Worm (Caenorhabditis elegans): ENCODE results near the gene mrpl-12.

DNA sequence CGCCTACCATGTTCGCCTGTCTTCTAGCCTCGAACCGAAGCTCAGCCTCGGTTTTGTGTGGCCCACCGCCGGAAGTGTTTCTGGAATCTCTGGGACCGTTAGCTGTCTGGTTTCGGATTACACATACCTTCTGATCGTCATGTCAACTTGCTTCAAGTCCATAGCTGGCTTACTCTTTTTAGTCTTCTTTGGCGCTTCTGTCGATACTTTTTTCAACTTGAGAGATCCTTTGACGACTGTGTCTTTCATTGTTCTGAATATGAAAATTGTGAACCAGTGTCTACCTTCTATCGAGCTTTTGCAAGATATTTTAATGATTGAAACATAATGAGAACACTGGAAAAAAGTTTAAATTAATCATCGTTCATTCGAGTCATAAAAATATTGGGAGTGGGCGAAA lies 33.0 kb downstream of the mrpl-12 start, which contains the start of gene K01G5.8:
- TF ChIP-seq flt-1 (GFP tag; IDR thresholded peaks at IDR 0.05) (no peak), ama-1 (optimal IDR thresholded peaks at IDR 0.05) (no peak), ceh-36 (tag; optimal IDR thresholded peaks at IDR 0.05) (no peak)
